Worm (Caenorhabditis elegans) whole organism, L4 larva: ENCODE measurements around the gene str-187.

Experiments used
- Y5F2A.4 ChIP-seq: fragments of 200-800 bp; sonication (Bioruptor generic); optimal IDR thresholded peaks from 2 replicates; lab custom pipeline; 2018; ENCODE audit warnings: mild to moderate bottlenecking, missing genetic modification characterization, missing compliant biosample characterization
- ama-1 ChIP-seq: fragments of 150-350 bp; optimal IDR thresholded peaks from 2 replicates; lab custom pipeline; 2014; ENCODE audit warnings: inconsistent platforms, mixed read lengths
- ceh-82 ChIP-seq: sonication (generic microtip); optimal IDR thresholded peaks from 2 replicates; lab custom pipeline; 2017; ENCODE audit warnings: missing biosample characterization, missing genetic modification characterization
- lin-29 ChIP-seq: fragments of 200-800 bp; sonication (Bioruptor generic); IDR thresholded peaks from 2 replicates; pipeline ENCODE4 v1.3.6; 2022; ENCODE audit warnings: missing genetic modification reagents, missing genetic modification characterization, missing compliant biosample characterization
- lsy-2 ChIP-seq, 2 experiments: fragments of 150-350 bp in 1 of 2; sonication (generic microtip) in 1 of 2; optimal IDR thresholded peaks; 2 replicates each; lab custom pipeline; 2014 to 2017; ENCODE audit warnings: missing biosample characterization in 2 of 2, missing genetic modification characterization in 2 of 2
- pha-4 ChIP-seq, 2 experiments: fragments of 150-350 bp in 1 of 2; fragments of 200-800 bp in 1 of 2; sonication (Bioruptor generic) in 1 of 2; IDR thresholded peaks in 1 of 2; optimal IDR thresholded peaks in 1 of 2; 2 replicates each; pipeline versions ENCODE4 v1.3.6 to Lab custom; 2014 to 2022; ENCODE audit warnings: missing genetic modification characterization in 2 of 2, missing genetic modification reagents in 2 of 2, missing biosample characterization in 1 of 2, missing compliant biosample characterization in 1 of 2
- sdz-12 ChIP-seq: fragments of 200-800 bp; sonication (Bioruptor generic); optimal IDR thresholded peaks from 2 replicates; lab custom pipeline; 2018; ENCODE audit warnings: mild to moderate bottlenecking, missing genetic modification characterization, missing compliant biosample characterization
- snpc-4 ChIP-seq: fragments of 150-350 bp; optimal IDR thresholded peaks from 2 replicates; lab custom pipeline; 2014; ENCODE audit warnings: missing biosample characterization, missing genetic modification characterization

DNA sequence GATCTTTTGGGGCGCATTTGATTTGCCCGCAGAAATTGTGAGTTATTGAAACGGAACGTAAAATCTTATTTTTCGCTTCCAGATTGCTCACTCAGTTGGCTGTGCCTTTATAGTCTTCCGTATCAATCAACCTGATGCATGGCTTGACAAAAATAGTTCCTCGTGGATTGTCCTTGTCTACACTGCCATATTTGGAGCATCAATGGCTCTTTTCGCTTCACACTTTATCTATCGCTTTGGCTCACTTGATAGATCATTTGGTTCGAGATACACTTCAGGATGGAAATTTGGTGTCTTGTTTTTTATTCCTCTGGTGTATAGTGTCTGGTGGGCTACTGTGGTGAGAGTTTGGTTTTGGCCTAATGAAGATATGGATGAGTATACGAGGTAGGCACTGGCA, 337 bp downstream of the str-187 start:
- TF ChIP-seq ama-1 (lab: Kevin White, UChicago) (no peak), lin-29 (GFP tag; lab: Robert Waterston, UW) (no peak), snpc-4 (tag; lab: Kevin White, UChicago) (no peak), pha-4 (GFP tag; IDR thresholded peaks at IDR 0.05; lab: Robert Waterston, UW) (no peak), pha-4 (tag; optimal IDR thresholded peaks at IDR 0.05; lab: Kevin White, UChicago) (no peak), sdz-12 (no peak), Y5F2A.4 (GFP tag; lab: Kevin White, UChicago) (no peak), ceh-82 (tag; lab: Kevin White, UChicago) (no peak), lsy-2 (tag; optimal IDR thresholded peaks at IDR 0.05; lab: Kevin White, UChicago) (no peak)
